Worm (Caenorhabditis elegans): ENCODE results near the gene pro-3.

The pro-3 gene

ce11 chrV:19133507-19133906, 15.3 kb upstream of the pro-3 start, which contains the start of gene Y39B6A.10:
TSS of gene Y39B6A.10 (minus strand) at chrV:19133607.
- TF ChIP-seq nfya-1 (tag; optimal IDR thresholded peaks at IDR 0.05) = no peak
- TF ChIP-seq unc-86 (tag; optimal IDR thresholded peaks at IDR 0.05) = no peak
- TF ChIP-seq F13H6.1 (tag; optimal IDR thresholded peaks at IDR 0.05) = no peak
- TF ChIP-seq gmeb-2 (tag; optimal IDR thresholded peaks at IDR 0.05) = no peak
- TF ChIP-seq fax-1 (tag; optimal IDR thresholded peaks at IDR 0.05) = no peak
- no peak for TF ChIP-seq pros-1 (tag; optimal IDR thresholded peaks at IDR 0.05)
- no peak for TF ChIP-seq elt-4 (tag; optimal IDR thresholded peaks at IDR 0.05)
- TF ChIP-seq rnt-1 (tag; optimal IDR thresholded peaks at IDR 0.05) = no peak
- no peak for TF ChIP-seq ceh-19 (GFP tag; optimal IDR thresholded peaks at IDR 0.05)
- TF ChIP-seq ceh-22 (tag; optimal IDR thresholded peaks at IDR 0.05) = no peak
- no peak for TF ChIP-seq dmd-4 (tag; optimal IDR thresholded peaks at IDR 0.05; ENCODE audit: borderline replicate concordance)
- TF ChIP-seq dve-1 (tag; optimal IDR thresholded peaks at IDR 0.05) = no peak
- no peak for TF ChIP-seq pha-4 (tag; optimal IDR thresholded peaks at IDR 0.05)
- no peak for TF ChIP-seq unc-3 (GFP tag; conservative IDR thresholded peaks at IDR 0.05)
- no peak for TF ChIP-seq unc-3 (tag; optimal IDR thresholded peaks at IDR 0.05)
- TF ChIP-seq elt-2 (tag; optimal IDR thresholded peaks at IDR 0.05) = no peak
- no peak for TF ChIP-seq fkh-6 (tag; optimal IDR thresholded peaks at IDR 0.05)
- TF ChIP-seq hlh-6 (tag; optimal IDR thresholded peaks at IDR 0.05) = no peak
- TF ChIP-seq Y22D7AL.16 (tag; optimal IDR thresholded peaks at IDR 0.05) = no peak

ce11 chrV:19131848-19132401, 13.7 kb upstream of the pro-3 start:
- TF ChIP-seq ceh-45 (GFP tag; IDR thresholded peaks at IDR 0.05) = no peak
- peak; percentile 24 for TF ChIP-seq ceh-48 (tag; optimal IDR thresholded peaks at IDR 0.05)

- TF ChIP-seq ceh-45 (GFP tag; IDR thresholded peaks at IDR 0.05) = 0 out of 2 replicates have a peak, but pooled peaks have one; percentile 15
- TF ChIP-seq unc-86 (tag; optimal IDR thresholded peaks at IDR 0.05) = no peak
- TF ChIP-seq rnt-1 (tag; optimal IDR thresholded peaks at IDR 0.05) = no peak
- no peak for TF ChIP-seq tbx-7 (tag; optimal IDR thresholded peaks at IDR 0.05)
- no peak for TF ChIP-seq unc-3 (GFP tag; conservative IDR thresholded peaks at IDR 0.05)
- TF ChIP-seq unc-3 (tag; optimal IDR thresholded peaks at IDR 0.05) = no peak
- TF ChIP-seq pax-1 (tag; optimal IDR thresholded peaks at IDR 0.05) = no peak
- TF ChIP-seq ceh-31 (tag; optimal IDR thresholded peaks at IDR 0.05) = no peak
- no peak for TF ChIP-seq odd-2 (tag; optimal IDR thresholded peaks at IDR 0.05)
- no peak for TF ChIP-seq fkh-6 (tag; optimal IDR thresholded peaks at IDR 0.05)
Observed at ce11 chrV:19129497-19130212, 11.4 kb upstream of the pro-3 start.

ce11 chrV:19127225-19127624, 9.0 kb upstream of the pro-3 start, which contains the start of gene dyf-17:
TSS of gene dyf-17 (plus strand) at chrV:19127525.
- TF ChIP-seq pros-1 (tag; optimal IDR thresholded peaks at IDR 0.05) (no peak), hlh-30 (tag; optimal IDR thresholded peaks at IDR 0.05; ENCODE audit: insufficient read depth) (no peak), nfya-1 (tag; optimal IDR thresholded peaks at IDR 0.05) (no peak), dve-1 (tag; optimal IDR thresholded peaks at IDR 0.05) (no peak), elt-2 (tag; optimal IDR thresholded peaks at IDR 0.05) (no peak), syd-9 (tag; optimal IDR thresholded peaks at IDR 0.05) (no peak), ceh-34 (tag; optimal IDR thresholded peaks at IDR 0.05) (no peak), ets-4 (tag; optimal IDR thresholded peaks at IDR 0.05) (no peak), hlh-13 (GFP tag; optimal IDR thresholded peaks at IDR 0.05) (no peak), sdc-2 (tag; optimal IDR thresholded peaks at IDR 0.05) (no peak), pag-3 (tag; optimal IDR thresholded peaks at IDR 0.05; ENCODE audit: borderline replicate concordance) (no peak), ttx-3 (tag; optimal IDR thresholded peaks at IDR 0.05) (no peak), pax-1 (tag; optimal IDR thresholded peaks at IDR 0.05) (no peak), pha-2 (tag; optimal IDR thresholded peaks at IDR 0.05) (no peak), pat-9 (tag; optimal IDR thresholded peaks at IDR 0.05) (no peak), ahr-1 (tag; optimal IDR thresholded peaks at IDR 0.05) (no peak), gmeb-2 (tag; optimal IDR thresholded peaks at IDR 0.05) (no peak), fkh-10 (GFP tag; optimal IDR thresholded peaks at IDR 0.05) (no peak)
